Worm (Caenorhabditis elegans) whole organism, early embryonic: Measurements from ENCODE around the gene T28C6.10.

ENCODE experiments used
- aly-1 ChIP-seq: sonication (generic microtip); optimal IDR thresholded peaks from 2 replicates; lab custom pipeline; 2016; ENCODE audit warnings: missing genetic modification characterization, missing compliant biosample characterization
- ama-1 ChIP-seq: fragments of 150-350 bp; optimal IDR thresholded peaks from 2 replicates; lab custom pipeline; 2014

ce11 chrIV:8840161-8840765 is 22.5 kb downstream of the T28C6.10 start, which contains the start of the genes T28C6.11 and T11B7.1:
- no peak for TF ChIP-seq aly-1 (tag; lab: Kevin White, UChicago)
- no peak for TF ChIP-seq ama-1 (lab: Kevin White, UChicago)
